In the genomic region with DNA sequence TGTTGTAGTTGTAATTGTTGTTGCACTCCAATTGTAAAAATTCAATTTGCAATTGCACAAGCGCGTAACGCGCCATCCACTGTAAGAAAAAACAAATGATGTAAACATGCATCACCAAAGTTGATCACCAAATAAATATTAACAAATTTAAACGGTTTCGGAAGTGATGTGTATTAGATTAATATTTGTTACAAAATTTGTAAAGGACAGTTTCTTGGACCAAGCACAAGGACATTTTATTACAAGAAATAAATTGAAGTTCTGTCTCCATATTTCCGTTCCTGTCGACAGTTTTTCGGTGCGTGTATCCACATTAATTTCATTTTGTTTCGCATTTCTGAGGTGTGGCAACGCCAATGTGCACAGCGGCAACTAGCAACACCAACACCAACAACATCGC, we compare ENCODE assay signal across 1 fruit fly cellular context.
TF ChIP-seq lines count a peak whose summit lies in the region.

No protein-coding gene starts in this region.

TF ChIP-seq in whole organism, prepupa, 60 proteins besides CTCF, POLR2A, EP300 and RAD21 (continued from another document):
- TF ChIP-seq Hr4 (GFP tag; optimal IDR thresholded peaks at IDR 0.05; lab: Kevin White, UChicago) (peak; percentile 92), Blimp-1 (GFP tag; optimal IDR thresholded peaks at IDR 0.05; lab: Kevin White, UChicago) (no peak), CG6163 (GFP tag; IDR thresholded peaks at IDR 0.05; lab: Robert Waterston, UW) (peak; percentile 60)
